Worm (Caenorhabditis elegans) whole organism, L2 larva: ENCODE results near the gene lbp-7.
A peak's percentile ranks its signal among the peaks of the same experiment; 100 is the strongest.

Source experiments
- C34F6.9 ChIP-seq: fragments of 150-350 bp; optimal IDR thresholded peaks from 2 replicates; lab custom pipeline; 2014; ENCODE audit warnings: missing biosample characterization, missing genetic modification characterization
- F13H6.1 ChIP-seq: sonication (generic microtip); optimal IDR thresholded peaks from 2 replicates; lab custom pipeline; 2016; ENCODE audit warnings: missing genetic modification characterization, missing compliant biosample characterization
- R02D3.7 ChIP-seq: fragments of 150-350 bp; optimal IDR thresholded peaks from 2 replicates; lab custom pipeline; 2014; ENCODE audit warnings: missing biosample characterization, missing genetic modification characterization
- Y55F3AM.14 ChIP-seq: fragments of 200-800 bp; sonication (Bioruptor generic); optimal IDR thresholded peaks from 2 replicates; lab custom pipeline; 2018; ENCODE audit warnings: mild to moderate bottlenecking, missing genetic modification characterization, missing compliant biosample characterization
- ZK546.5 ChIP-seq: sonication (generic microtip); optimal IDR thresholded peaks from 2 replicates; lab custom pipeline; 2017; ENCODE audit warnings: missing biosample characterization, missing genetic modification characterization
- alr-1 ChIP-seq: fragments of 150-350 bp; optimal IDR thresholded peaks from 2 replicates; lab custom pipeline; 2014; ENCODE audit warnings: missing biosample characterization, missing genetic modification characterization
- aly-2 ChIP-seq: fragments of 150-350 bp; optimal IDR thresholded peaks from 2 replicates; lab custom pipeline; 2014; ENCODE audit warnings: missing biosample characterization, missing genetic modification characterization
- ama-1 ChIP-seq: fragments of 150-350 bp; optimal IDR thresholded peaks from 2 replicates; lab custom pipeline; 2018; ENCODE audit warnings: inconsistent platforms
- blmp-1 ChIP-seq: sonication (generic microtip); optimal IDR thresholded peaks from 2 replicates; lab custom pipeline; 2017; ENCODE audit warnings: missing genetic modification characterization, mild to moderate bottlenecking, missing compliant biosample characterization, antibody characterized with exemption, moderate library complexity; ENCODE audit not compliant: insufficient read depth
- ceh-16 ChIP-seq: fragments of 150-350 bp; optimal IDR thresholded peaks from 2 replicates; lab custom pipeline; 2014; ENCODE audit warnings: missing biosample characterization, missing genetic modification characterization
- ceh-82 ChIP-seq: fragments of 150-350 bp; optimal IDR thresholded peaks from 2 replicates; lab custom pipeline; 2014; ENCODE audit warnings: missing biosample characterization, missing genetic modification characterization
- crh-2 ChIP-seq: sonication (generic microtip); optimal IDR thresholded peaks from 2 replicates; lab custom pipeline; 2017; ENCODE audit warnings: missing biosample characterization, missing genetic modification characterization
- dmd-4 ChIP-seq: sonication (generic microtip); optimal IDR thresholded peaks from 2 replicates; lab custom pipeline; 2017; ENCODE audit warnings: missing biosample characterization, missing genetic modification characterization
- elt-1 ChIP-seq: fragments of 150-350 bp; optimal IDR thresholded peaks from 2 replicates; lab custom pipeline; 2014; ENCODE audit warnings: missing biosample characterization, missing genetic modification characterization
- elt-3 ChIP-seq: sonication (generic microtip); optimal IDR thresholded peaks from 2 replicates; lab custom pipeline; 2017; ENCODE audit warnings: missing biosample characterization, missing genetic modification characterization
- fos-1 ChIP-seq: fragments of 150-350 bp; optimal IDR thresholded peaks from 2 replicates; lab custom pipeline; 2014; ENCODE audit warnings: missing biosample characterization, missing genetic modification characterization
- lin-13 ChIP-seq: fragments of 150-350 bp; optimal IDR thresholded peaks from 2 replicates; lab custom pipeline; 2014; ENCODE audit warnings: missing biosample characterization, missing genetic modification reagents, missing genetic modification characterization
- lsy-2 ChIP-seq, 2 experiments: fragments of 150-350 bp in 1 of 2; sonication (generic microtip) in 1 of 2; optimal IDR thresholded peaks; 2 replicates each; lab custom pipeline; 2014 to 2017; ENCODE audit warnings: missing biosample characterization in 2 of 2, missing genetic modification characterization in 2 of 2
- mab-5 ChIP-seq: fragments of 150-350 bp; optimal IDR thresholded peaks from 2 replicates; lab custom pipeline; 2014; ENCODE audit warnings: missing biosample characterization, missing genetic modification characterization
- mbf-1 ChIP-seq: sonication (generic microtip); optimal IDR thresholded peaks from 2 replicates; lab custom pipeline; 2017; ENCODE audit warnings: missing biosample characterization, missing genetic modification characterization
- mdl-1 ChIP-seq, 2 experiments: fragments of 150-350 bp in 1 of 2; sonication (generic microtip) in 1 of 2; optimal IDR thresholded peaks; 2 replicates each; lab custom pipeline; 2017; ENCODE audit warnings: missing biosample characterization in 2 of 2, missing genetic modification characterization in 2 of 2
- nhr-10 ChIP-seq: sonication (generic microtip); optimal IDR thresholded peaks from 2 replicates; lab custom pipeline; 2017; ENCODE audit warnings: missing biosample characterization, missing genetic modification characterization
- nhr-11 ChIP-seq: fragments of 150-350 bp; optimal IDR thresholded peaks from 2 replicates; lab custom pipeline; 2014; ENCODE audit warnings: missing biosample characterization, missing genetic modification characterization
- nhr-23 ChIP-seq: fragments of 150-350 bp; optimal IDR thresholded peaks from 2 replicates; lab custom pipeline; 2014; ENCODE audit warnings: missing biosample characterization, missing genetic modification reagents, missing genetic modification characterization
- nhr-237 ChIP-seq: fragments of 150-350 bp; optimal IDR thresholded peaks from 2 replicates; lab custom pipeline; 2014; ENCODE audit warnings: missing biosample characterization, missing genetic modification characterization
- nhr-25 ChIP-seq: fragments of 150-350 bp; sonication (generic microtip); optimal IDR thresholded peaks from 3 replicates; lab custom pipeline; 2014; ENCODE audit warnings: missing biosample characterization, missing genetic modification characterization
- nhr-6 ChIP-seq: fragments of 150-350 bp; optimal IDR thresholded peaks from 2 replicates; lab custom pipeline; 2014; ENCODE audit warnings: missing biosample characterization, missing genetic modification characterization
- skn-1 ChIP-seq: sonication (generic microtip); optimal IDR thresholded peaks from 2 replicates; lab custom pipeline; 2017; ENCODE audit warnings: missing biosample characterization, missing genetic modification characterization
- sma-3 ChIP-seq: sonication (generic microtip); optimal IDR thresholded peaks from 2 replicates; lab custom pipeline; 2016; ENCODE audit warnings: missing genetic modification reagents, missing genetic modification characterization, missing compliant biosample characterization
- sma-9 ChIP-seq, 2 experiments: fragments of 150-350 bp in 1 of 2; sonication (generic microtip) in 1 of 2; optimal IDR thresholded peaks; 2 replicates each; lab custom pipeline; 2014 to 2016; ENCODE audit warnings: missing genetic modification characterization in 2 of 2, mild to moderate bottlenecking in 1 of 2, missing biosample characterization in 1 of 2, missing compliant biosample characterization in 1 of 2, missing genetic modification reagents in 1 of 2, moderate library complexity in 1 of 2
- unc-62 ChIP-seq: fragments of 150-350 bp; optimal IDR thresholded peaks from 2 replicates; lab custom pipeline; 2014; ENCODE audit warnings: missing biosample characterization, missing genetic modification reagents, missing genetic modification characterization
- ztf-1 ChIP-seq: fragments of 200-800 bp; sonication (Bioruptor generic); conservative IDR thresholded peaks from 2 replicates; pipeline ENCODE4 v1.3.6; 2022; ENCODE audit warnings: missing genetic modification characterization, missing compliant biosample characterization
- ztf-11 ChIP-seq: sonication (generic microtip); optimal IDR thresholded peaks from 2 replicates; lab custom pipeline; 2017; ENCODE audit warnings: missing biosample characterization, missing genetic modification characterization

lbp-7 gene

ce11 chrV:13866353-13866752, 13.0 kb upstream of the lbp-7 start, which contains the start of gene nhr-175:
nhr-175 (plus strand) TSS chrV:13866691.
- TF ChIP-seq nhr-23 (tag; lab: Kevin White, UChicago) (peak; percentile 52), ztf-11 (tag; lab: Kevin White, UChicago) (no peak), nhr-6 (no peak), elt-1 (peak; percentile 87), ceh-16 (peak; percentile 62), sma-9 (GFP tag; optimal IDR thresholded peaks at IDR 0.05; lab: Kevin White, UChicago) (peak; percentile 69), sma-9 (tag; optimal IDR thresholded peaks at IDR 0.05; lab: Kevin White, UChicago) (no peak)

- TF ChIP-seq nhr-10 (tag; lab: Kevin White, UChicago) = no peak
- TF ChIP-seq nhr-11 (tag; lab: Kevin White, UChicago) = peak; percentile 46
- TF ChIP-seq ceh-16 = no peak
- TF ChIP-seq ama-1 (lab: Kevin White, UChicago) = no peak
- TF ChIP-seq crh-2 (tag; lab: Kevin White, UChicago) = no peak
- no peak for TF ChIP-seq aly-2 (tag; lab: Kevin White, UChicago)
- TF ChIP-seq ztf-11 (tag; lab: Kevin White, UChicago) = no peak
- no peak for TF ChIP-seq F13H6.1 (tag; lab: Kevin White, UChicago)
Observed at ce11 chrV:13869551-13869950, 9.8 kb upstream of the lbp-7 start.

- TF ChIP-seq elt-3 (tag; lab: Kevin White, UChicago) (no peak), mab-5 (tag; lab: Kevin White, UChicago) (no peak), mbf-1 (no peak), skn-1 (tag; lab: Kevin White, UChicago) (no peak), nhr-6 (no peak), F13H6.1 (tag; lab: Kevin White, UChicago) (no peak), mdl-1 (tag; optimal IDR thresholded peaks at IDR 0.05; lab: Kevin White, UChicago) (no peak), unc-62 (GFP tag; lab: Kevin White, UChicago) (no peak), sma-9 (GFP tag; optimal IDR thresholded peaks at IDR 0.05; lab: Kevin White, UChicago) (no peak), sma-9 (tag; optimal IDR thresholded peaks at IDR 0.05; lab: Kevin White, UChicago) (no peak), ztf-11 (tag; lab: Kevin White, UChicago) (no peak), lsy-2 (tag; optimal IDR thresholded peaks at IDR 0.05; lab: Kevin White, UChicago) (no peak), nhr-25 (no peak), nhr-237 (tag; lab: Kevin White, UChicago) (no peak), lin-13 (no peak), blmp-1 (tag; lab: Kevin White, UChicago) (no peak), Y55F3AM.14 (GFP tag; lab: Kevin White, UChicago) (no peak), alr-1 (tag; lab: Kevin White, UChicago) (no peak), elt-1 (no peak)
Observed at ce11 chrV:13872895-13873294, 6.5 kb upstream of the lbp-7 start, which contains the start of gene cpt-5. cpt-5 (plus strand) TSS chrV:13873195.

ce11 chrV:13873323-13873722, 6.0 kb upstream of the lbp-7 start:
- no peak for TF ChIP-seq ceh-82
- no peak for TF ChIP-seq R02D3.7 (tag; lab: Kevin White, UChicago)
- TF ChIP-seq skn-1 (tag; lab: Kevin White, UChicago) = no peak
- no peak for TF ChIP-seq sma-3 (GFP tag; lab: Kevin White, UChicago)
- no peak for TF ChIP-seq unc-62 (GFP tag; lab: Kevin White, UChicago)
- TF ChIP-seq, all 48 proteins: peak for 0

DNA sequence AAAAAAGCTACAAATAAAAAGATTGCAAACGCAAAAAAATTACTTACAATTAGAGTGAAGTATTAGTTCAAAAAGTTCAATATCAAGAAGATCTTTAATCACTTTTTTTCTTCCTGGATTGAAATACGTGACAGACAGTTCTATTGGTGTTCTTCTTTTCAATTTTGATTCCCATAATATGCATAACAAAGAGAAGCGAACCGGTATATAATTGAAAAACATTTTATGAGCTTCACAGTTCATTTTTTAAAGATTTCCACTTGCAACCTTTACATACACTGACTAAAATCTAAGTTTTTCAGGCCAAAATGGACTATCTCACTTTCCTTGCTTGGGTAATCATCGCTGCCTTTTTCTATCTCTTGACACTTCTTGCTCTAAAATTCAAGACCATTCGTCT, 2.8 kb upstream of the lbp-7 start, which contains the start of gene T22G5.1:
Gene T22G5.1, plus strand, starts transcription at position 301 of the 400 bp plus-strand sequence.
- TF ChIP-seq C34F6.9 (tag; lab: Kevin White, UChicago) (no peak), fos-1 (tag; lab: Kevin White, UChicago) (no peak), nhr-237 (tag; lab: Kevin White, UChicago) (no peak), mbf-1 (no peak), lin-13 (no peak), nhr-11 (tag; lab: Kevin White, UChicago) (no peak), dmd-4 (tag; lab: Kevin White, UChicago) (no peak), mab-5 (tag; lab: Kevin White, UChicago) (no peak), sma-3 (GFP tag; lab: Kevin White, UChicago) (no peak), elt-3 (tag; lab: Kevin White, UChicago) (no peak), ama-1 (lab: Kevin White, UChicago) (no peak), ztf-1 (no peak), ZK546.5 (tag; lab: Kevin White, UChicago) (no peak), lsy-2 (tag; optimal IDR thresholded peaks at IDR 0.05; lab: Kevin White, UChicago) (no peak)
- TF ChIP-seq, all 48 proteins: peak for 0
